Fruit fly (Drosophila melanogaster) whole organism, embryonic: ENCODE measurements around the gene Tob.

Source experiments
- Ada2b ChIP-seq: fragments of 200-800 bp; sonication (Bioruptor generic); IDR thresholded peaks from 2 replicates; pipeline ENCODE4 v1.3.6; 2022; ENCODE audit warnings: missing biosample characterization, missing genetic modification characterization
- CG10209 ChIP-seq: fragments of 200-800 bp; sonication (Bioruptor generic); optimal IDR thresholded peaks from 3 replicates; lab custom pipeline; 2017; ENCODE audit warnings: missing biosample characterization, mild to moderate bottlenecking, missing genetic modification characterization, missing genetic modification reagents
- CG13424 ChIP-seq: fragments of 200-800 bp; sonication (Bioruptor generic); optimal IDR thresholded peaks from 2 replicates; lab custom pipeline; 2019; ENCODE audit warnings: missing biosample characterization, mild to moderate bottlenecking, missing genetic modification characterization, moderate library complexity
- CG14710 ChIP-seq: fragments of 200-800 bp; sonication (Bioruptor generic); optimal IDR thresholded peaks from 3 replicates; lab custom pipeline; 2019; ENCODE audit warnings: missing biosample characterization, mild to moderate bottlenecking, missing genetic modification characterization, moderate library complexity
- CG17359 ChIP-seq: fragments of 200-800 bp; sonication (Bioruptor generic); optimal IDR thresholded peaks from 3 replicates; lab custom pipeline; 2018; ENCODE audit warnings: missing biosample characterization, mild to moderate bottlenecking, missing genetic modification characterization, moderate library complexity
- CG17802 ChIP-seq: fragments of 200-800 bp; sonication (Bioruptor generic); optimal IDR thresholded peaks from 2 replicates; lab custom pipeline; 2018; ENCODE audit warnings: missing biosample characterization, mild to moderate bottlenecking, missing genetic modification characterization, moderate library complexity
- CG18262 ChIP-seq: fragments of 200-800 bp; optimal IDR thresholded peaks from 3 replicates; lab custom pipeline; 2019; ENCODE audit warnings: missing biosample characterization, mild to moderate bottlenecking, missing genetic modification characterization, moderate library complexity
- CG2120 ChIP-seq: fragments of 200-800 bp; sonication (Bioruptor generic); optimal IDR thresholded peaks from 3 replicates; lab custom pipeline; 2016; ENCODE audit warnings: missing biosample characterization, missing genetic modification characterization
- CG6689 ChIP-seq: fragments of 200-800 bp; sonication (Bioruptor generic); IDR thresholded peaks from 2 replicates; pipeline ENCODE4 v1.3.6; 2022; ENCODE audit warnings: missing biosample characterization, missing genetic modification characterization
- CG6854 ChIP-seq: fragments of 200-800 bp; sonication (Bioruptor generic); optimal IDR thresholded peaks from 3 replicates; lab custom pipeline; 2017; ENCODE audit warnings: missing biosample characterization, mild to moderate bottlenecking, missing genetic modification characterization
- CG7556 ChIP-seq: fragments of 200-800 bp; sonication (Bioruptor generic); optimal IDR thresholded peaks from 2 replicates; lab custom pipeline; 2017; ENCODE audit warnings: missing biosample characterization, mild to moderate bottlenecking, missing genetic modification characterization
- CG7786 ChIP-seq: fragments of 200-800 bp; sonication (Bioruptor generic); optimal IDR thresholded peaks from 2 replicates; lab custom pipeline; 2016; ENCODE audit warnings: missing biosample characterization, missing genetic modification characterization
- CG9609 ChIP-seq: fragments of 200-800 bp; sonication (Bioruptor generic); optimal IDR thresholded peaks from 3 replicates; lab custom pipeline; 2016; ENCODE audit warnings: missing biosample characterization, missing genetic modification characterization
- D ChIP-seq, 2 experiments: fragments of 200-800 bp in 1 of 2; fragments of >200 bp in 1 of 2; sonication (Bioruptor generic) in 1 of 2; optimal IDR thresholded peaks; 2 replicates in 1 of 2; 3 replicates in 1 of 2; lab custom pipeline; 2017; ENCODE audit warnings: mild to moderate bottlenecking in 1 of 2, missing biosample characterization in 1 of 2, missing genetic modification characterization in 1 of 2, missing genetic modification reagents in 1 of 2
- D19A ChIP-seq: fragments of 200-800 bp; optimal IDR thresholded peaks from 3 replicates; lab custom pipeline; 2019; ENCODE audit warnings: missing biosample characterization, mild to moderate bottlenecking, missing genetic modification characterization, moderate library complexity
- Ets65A ChIP-seq: fragments of 200-800 bp; sonication (Bioruptor generic); peaks from one replicate; lab custom pipeline; 2016; ENCODE audit warnings: missing biosample characterization, missing genetic modification characterization
- Med ChIP-seq: fragments of 200-800 bp; sonication (Bioruptor generic); peaks from one replicate; lab custom pipeline; 2016; ENCODE audit warnings: missing biosample characterization, missing genetic modification characterization, mild to moderate bottlenecking, inconsistent platforms, moderate library complexity
- Mrtf ChIP-seq: fragments of 200-800 bp; sonication (Bioruptor generic); IDR thresholded peaks from 3 replicates; pipeline ENCODE4 v1.3.6; 2022; ENCODE audit warnings: missing biosample characterization, missing genetic modification characterization
- Pdp1 ChIP-seq, 2 experiments: fragments of 200-800 bp; sonication (Bioruptor generic); optimal IDR thresholded peaks; 3 replicates each; lab custom pipeline; 2016; ENCODE audit warnings: missing biosample characterization in 2 of 2, missing genetic modification characterization in 2 of 2, mild to moderate bottlenecking in 1 of 2, moderate library complexity in 1 of 2
- Sin3A ChIP-seq: fragments of >200 bp; optimal IDR thresholded peaks from 2 replicates; lab custom pipeline; 2018
- Trl ChIP-seq, 3 experiments: fragments of >200 bp in 2 of 3; fragments of 200-800 bp in 1 of 3; sonication (Bioruptor generic) in 1 of 3; optimal IDR thresholded peaks; 2 replicates in 1 of 3; 3 replicates in 2 of 3; lab custom pipeline; 2016 to 2017; ENCODE audit warnings: missing biosample characterization in 1 of 3, missing genetic modification characterization in 1 of 3
- Xbp1 ChIP-seq: fragments of 200-800 bp; sonication (Bioruptor generic); optimal IDR thresholded peaks from 3 replicates; lab custom pipeline; 2016; ENCODE audit warnings: missing biosample characterization, mild to moderate bottlenecking, missing genetic modification characterization
- bsh ChIP-seq, 2 experiments: fragments of 200-800 bp; sonication (Bioruptor generic); optimal IDR thresholded peaks; 2 replicates each; lab custom pipeline; 2017 to 2018; ENCODE audit warnings: mild to moderate bottlenecking in 2 of 2, missing biosample characterization in 2 of 2, missing genetic modification characterization in 2 of 2, moderate library complexity in 1 of 2
- dmrt11E ChIP-seq: fragments of 200-800 bp; sonication (Bioruptor generic); optimal IDR thresholded peaks from 3 replicates; lab custom pipeline; 2018; ENCODE audit warnings: missing biosample characterization, mild to moderate bottlenecking, missing genetic modification characterization, moderate library complexity
- gem ChIP-seq: fragments of 200-800 bp; sonication (Bioruptor generic); optimal IDR thresholded peaks from 2 replicates; lab custom pipeline; 2019; ENCODE audit warnings: missing biosample characterization, mild to moderate bottlenecking, missing genetic modification characterization, moderate library complexity
- h ChIP-seq: fragments of >200 bp; optimal IDR thresholded peaks from 2 replicates; lab custom pipeline; 2017
- ind ChIP-seq: fragments of 200-800 bp; sonication (Bioruptor generic); optimal IDR thresholded peaks from 3 replicates; lab custom pipeline; 2016; ENCODE audit warnings: missing biosample characterization, missing genetic modification characterization
- lilli ChIP-seq: fragments of 200-800 bp; sonication (Bioruptor generic); optimal IDR thresholded peaks from 3 replicates; lab custom pipeline; 2016; ENCODE audit warnings: missing biosample characterization, missing genetic modification characterization
- mam ChIP-seq: fragments of 200-800 bp; sonication (Bioruptor generic); optimal IDR thresholded peaks from 3 replicates; lab custom pipeline; 2016; ENCODE audit warnings: missing biosample characterization, missing genetic modification characterization
- mld ChIP-seq: fragments of 200-800 bp; sonication (Bioruptor generic); IDR thresholded peaks from 3 replicates; pipeline ENCODE4 v1.3.6; 2022; ENCODE audit warnings: missing biosample characterization, missing genetic modification characterization; ENCODE audit not compliant: partially characterized antibody
- org-1 ChIP-seq: fragments of 200-800 bp; sonication (Bioruptor generic); optimal IDR thresholded peaks from 2 replicates; lab custom pipeline; 2017; ENCODE audit warnings: missing biosample characterization, missing genetic modification characterization
- pan ChIP-seq, 4 experiments: fragments of >200 bp in 3 of 4; fragments of 200-800 bp in 1 of 4; sonication (Bioruptor generic) in 1 of 4; optimal IDR thresholded peaks in 3 of 4; IDR thresholded peaks in 1 of 4; 2 replicates each; pipeline versions ENCODE4 v1.3.6 to Lab custom; 2017 to 2022; ENCODE audit warnings: missing biosample characterization in 2 of 4, missing genetic modification characterization in 2 of 4, mixed read lengths in 1 of 4
- ranshi ChIP-seq: fragments of 200-800 bp; sonication (Bioruptor generic); IDR thresholded peaks from 2 replicates; pipeline ENCODE4 v1.3.6; 2022; ENCODE audit warnings: missing biosample characterization, missing genetic modification characterization
- salm ChIP-seq: fragments of 200-800 bp; sonication (Bioruptor generic); optimal IDR thresholded peaks from 2 replicates; lab custom pipeline; 2018; ENCODE audit warnings: missing biosample characterization, mild to moderate bottlenecking, missing genetic modification characterization
- sens ChIP-seq: fragments of 200-800 bp; sonication (Bioruptor generic); peaks from one replicate; lab custom pipeline; 2016; ENCODE audit warnings: missing biosample characterization, missing genetic modification characterization
- z ChIP-seq: fragments of 200-800 bp; sonication (Bioruptor generic); IDR thresholded peaks from 3 replicates; pipeline ENCODE4 v1.3.6; 2022; ENCODE audit warnings: missing biosample characterization, missing genetic modification characterization

The Tob gene

DNA sequence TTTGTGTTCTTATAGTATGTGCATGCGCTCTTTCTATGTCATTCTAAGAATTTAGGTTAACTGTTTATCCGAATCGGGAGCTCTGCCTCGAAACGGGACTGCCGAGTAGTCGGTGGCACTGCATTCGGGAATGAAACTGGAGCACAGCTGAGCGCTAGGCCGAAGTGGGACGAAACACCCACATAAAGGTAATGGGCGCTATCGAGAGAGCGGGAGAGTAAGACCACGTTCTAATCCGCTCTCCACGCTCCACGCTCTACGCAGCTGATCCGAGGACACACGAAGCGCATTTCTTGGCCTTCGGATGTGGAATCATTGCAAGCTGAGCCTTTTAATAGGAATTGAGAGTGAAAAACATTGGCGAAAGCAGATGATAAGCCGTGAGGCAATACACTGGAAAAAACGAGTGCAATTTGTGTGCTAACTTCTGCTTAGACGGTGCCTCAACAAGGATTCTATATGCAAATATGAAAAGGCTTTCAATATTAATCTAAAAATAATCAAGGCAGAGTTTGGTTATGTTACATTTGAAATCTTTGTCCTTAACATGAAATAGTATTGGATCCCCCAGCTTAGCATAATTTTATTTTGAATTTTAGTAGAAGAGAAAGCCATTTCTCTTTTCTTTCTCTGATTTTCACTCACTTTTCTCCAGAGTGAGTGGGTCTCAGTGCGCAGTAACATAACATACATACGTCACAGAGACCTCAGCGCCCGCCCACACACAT lies 5.3 kb downstream of the Tob start (continued):
- no peak for TF ChIP-seq Mrtf (GFP tag; lab: Robert Waterston, UW)
- TF ChIP-seq sens: peak; percentile 82
- peak; percentile 11 for TF ChIP-seq lilli
- TF ChIP-seq CG13424 (tag; lab: Kevin White, UChicago): peak; percentile 36
- TF ChIP-seq CG6854 (GFP tag; lab: Kevin White, UChicago): no peak
- no peak for TF ChIP-seq CG9609
- TF ChIP-seq CG17359 (tag; lab: Kevin White, UChicago): peak; percentile 22
- peak; percentile 8 for TF ChIP-seq CG14710 (tag; lab: Kevin White, UChicago)
- peak; percentile 62 for TF ChIP-seq CG7556 (GFP tag; lab: Kevin White, UChicago)
- peak; percentile 39; the same call in 1 of the 2 replicates for TF ChIP-seq Ada2b (GFP tag; lab: Robert Waterston, UW)
- no peak for TF ChIP-seq ranshi
- peak; percentile 6 for TF ChIP-seq CG10209 (GFP tag; lab: Kevin White, UChicago)
- TF ChIP-seq mld (GFP tag; lab: Robert Waterston, UW): no peak
- TF ChIP-seq h (lab: Kevin White, UChicago): no peak
- TF ChIP-seq Trl (optimal IDR thresholded peaks at IDR 0.05; lab: Kevin White, UChicago): peak; percentile 32 to 62
- TF ChIP-seq Trl (GFP tag; optimal IDR thresholded peaks at IDR 0.05; lab: Kevin White, UChicago): no peak
- no peak for TF ChIP-seq CG17802 (tag; lab: Kevin White, UChicago)
- TF ChIP-seq CG18262 (tag; lab: Kevin White, UChicago): peak; percentile 44
- TF ChIP-seq CG7786: peak; percentile 5
- TF ChIP-seq CG2120: peak; percentile 27
- peak; percentile 18 for TF ChIP-seq mam (GFP tag; lab: Kevin White, UChicago)
- TF ChIP-seq Med: peak; percentile 75
- peak in 1 of 2 experiments; percentile 36 for TF ChIP-seq bsh (GFP tag; optimal IDR thresholded peaks at IDR 0.05; lab: Kevin White, UChicago)
- peak; percentile 50 for TF ChIP-seq gem (tag; lab: Kevin White, UChicago)
- TF ChIP-seq ind (GFP tag; lab: Kevin White, UChicago): peak; percentile 13
- no peak for TF ChIP-seq pan (optimal IDR thresholded peaks at IDR 0.05; lab: Kevin White, UChicago)
- peak in 1 of 2 experiments; percentile 25 for TF ChIP-seq pan (GFP tag; optimal IDR thresholded peaks at IDR 0.05 in 1 of 2, IDR thresholded peaks at IDR 0.05 in 1 of 2)
- no peak for TF ChIP-seq D (optimal IDR thresholded peaks at IDR 0.05; lab: Kevin White, UChicago)
- peak; percentile 4 for TF ChIP-seq D (GFP tag; optimal IDR thresholded peaks at IDR 0.05; lab: Kevin White, UChicago)
- peak; percentile 81 for TF ChIP-seq Ets65A
- peak; percentile 9 for TF ChIP-seq D19A
- TF ChIP-seq CG6689: peak; percentile 44; the same call in 1 of the 2 replicates
- TF ChIP-seq Xbp1 (GFP tag; lab: Kevin White, UChicago): peak; percentile 24
- peak; percentile 33 for TF ChIP-seq org-1
- peak in 1 of 2 experiments; percentile 4 for TF ChIP-seq Pdp1 (GFP tag; optimal IDR thresholded peaks at IDR 0.05; lab: Kevin White, UChicago)
- TF ChIP-seq dmrt11E: peak; percentile 12
- TF ChIP-seq z (GFP tag; lab: Robert Waterston, UW): peak; percentile 51; the same call in 1 of the 3 replicates
- no peak for TF ChIP-seq Sin3A (lab: Kevin White, UChicago)

DNA sequence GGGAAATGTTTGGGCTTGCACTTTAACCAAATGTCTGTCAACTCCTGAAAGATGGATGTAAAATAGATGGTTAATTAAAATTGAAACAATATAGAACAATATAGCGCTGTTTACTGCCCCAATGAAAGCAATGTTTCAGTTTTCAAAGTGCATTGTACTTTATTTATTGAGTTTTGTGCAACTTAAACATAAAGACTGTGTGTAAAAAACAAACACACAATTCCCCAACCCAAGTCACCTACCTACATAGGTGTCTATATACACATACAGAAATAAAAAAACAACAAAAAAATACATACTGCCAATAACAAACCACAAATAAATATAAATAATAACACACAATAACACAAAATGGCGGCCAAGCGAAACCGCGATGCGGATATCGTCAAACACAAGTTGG lies 8.4 kb downstream of the Tob start, which contains the start of gene CG8958:
Gene CG8958 (plus strand): TSS at position 301 of the 400 bp plus-strand sequence.
- TF ChIP-seq sens: peak; percentile 12
- TF ChIP-seq salm (tag; lab: Kevin White, UChicago): no peak
- TF ChIP-seq, all 482 proteins: peak for 1
